Worm (Caenorhabditis elegans) whole organism, L1 larva: Measurements from ENCODE around the gene pqn-91.
"Not testable (repeated sequence)": the region's sequence is repeated elsewhere in the genome, so short reads cannot be mapped to it uniquely, and the experiment has no call there.

Experiments
- C34B4.2 ChIP-seq: sonication (generic microtip); optimal IDR thresholded peaks from 2 replicates; lab custom pipeline; 2017; ENCODE audit warnings: mild to moderate bottlenecking, missing genetic modification characterization, missing compliant biosample characterization
- ceh-8 ChIP-seq: fragments of 200-800 bp; sonication (Bioruptor generic); optimal IDR thresholded peaks from 2 replicates; lab custom pipeline; 2018; ENCODE audit warnings: mild to moderate bottlenecking, missing genetic modification characterization, moderate library complexity, missing compliant biosample characterization
- ceh-88 ChIP-seq: fragments of 200-800 bp; sonication (Bioruptor generic); IDR thresholded peaks from 2 replicates; pipeline ENCODE4 v1.3.6; 2022; ENCODE audit warnings: missing genetic modification characterization, missing compliant biosample characterization
- dpl-1 ChIP-seq, 3 experiments: fragments of 150-350 bp in 2 of 3; sonication (generic microtip) in 1 of 3; optimal IDR thresholded peaks; 2 replicates each; lab custom pipeline; 2014 to 2017; ENCODE audit warnings: missing biosample characterization in 3 of 3, missing genetic modification characterization in 3 of 3, missing genetic modification reagents in 3 of 3
- dsc-1 ChIP-seq: sonication (generic microtip); optimal IDR thresholded peaks from 2 replicates; lab custom pipeline; 2016; ENCODE audit warnings: mild to moderate bottlenecking, missing genetic modification characterization, missing compliant biosample characterization
- efl-1 ChIP-seq, 4 experiments: fragments of 150-350 bp; optimal IDR thresholded peaks in 3 of 4; peaks in 1 of 4; 1 replicate in 1 of 4; 2 replicates in 3 of 4; lab custom pipeline; 2014; ENCODE audit warnings: missing biosample characterization in 2 of 4, missing genetic modification characterization in 2 of 4, missing genetic modification reagents in 2 of 4
- elt-2 ChIP-seq: sonication (generic microtip); optimal IDR thresholded peaks from 2 replicates; lab custom pipeline; 2016; ENCODE audit warnings: missing genetic modification characterization, mild to moderate bottlenecking, inconsistent platforms, missing compliant biosample characterization, missing genetic modification reagents
- fkh-4 ChIP-seq: sonication (generic microtip); optimal IDR thresholded peaks from 2 replicates; lab custom pipeline; 2016; ENCODE audit warnings: missing compliant biosample characterization, missing genetic modification characterization, borderline replicate concordance
- grh-1 ChIP-seq: fragments of 200-800 bp; sonication (Bioruptor generic); IDR thresholded peaks from 2 replicates; pipeline ENCODE4 v1.3.6; 2022; ENCODE audit warnings: missing genetic modification reagents, missing genetic modification characterization, missing compliant biosample characterization
- hlh-4 ChIP-seq: sonication (generic microtip); optimal IDR thresholded peaks from 2 replicates; lab custom pipeline; 2016; ENCODE audit warnings: mild to moderate bottlenecking, missing genetic modification characterization, missing compliant biosample characterization
- irx-1 ChIP-seq: sonication (generic microtip); optimal IDR thresholded peaks from 2 replicates; lab custom pipeline; 2016; ENCODE audit warnings: missing genetic modification characterization, missing compliant biosample characterization
- jun-1 ChIP-seq: fragments of 150-350 bp; optimal IDR thresholded peaks from 2 replicates; lab custom pipeline; 2014; ENCODE audit warnings: missing biosample characterization, missing genetic modification reagents, missing genetic modification characterization
- lin-13 ChIP-seq: fragments of 150-350 bp; optimal IDR thresholded peaks from 2 replicates; lab custom pipeline; 2014; ENCODE audit warnings: missing biosample characterization, missing genetic modification reagents, missing genetic modification characterization
- lin-15B ChIP-seq: fragments of 150-350 bp; sonication (generic microtip); optimal IDR thresholded peaks from 3 replicates; lab custom pipeline; 2014; ENCODE audit warnings: missing biosample characterization, missing genetic modification characterization
- lin-35 ChIP-seq, 2 experiments: fragments of 150-350 bp; optimal IDR thresholded peaks; 2 replicates each; lab custom pipeline; 2014; ENCODE audit warnings: missing biosample characterization in 2 of 2, missing genetic modification characterization in 2 of 2, missing genetic modification reagents in 2 of 2
- lir-3 ChIP-seq: sonication (generic microtip); optimal IDR thresholded peaks from 2 replicates; lab custom pipeline; 2016; ENCODE audit warnings: mild to moderate bottlenecking, missing genetic modification characterization, moderate library complexity, missing compliant biosample characterization; ENCODE audit not compliant: poor library complexity
- lsy-2 ChIP-seq, 2 experiments: fragments of 150-350 bp; optimal IDR thresholded peaks; 2 replicates each; lab custom pipeline; 2014; ENCODE audit warnings: missing biosample characterization in 2 of 2, missing genetic modification characterization in 2 of 2
- mep-1 ChIP-seq: fragments of 150-350 bp; optimal IDR thresholded peaks from 2 replicates; lab custom pipeline; 2014; ENCODE audit warnings: missing biosample characterization, missing genetic modification characterization
- nhr-11 ChIP-seq: fragments of 150-350 bp; optimal IDR thresholded peaks from 2 replicates; lab custom pipeline; 2014; ENCODE audit warnings: missing biosample characterization, missing genetic modification characterization
- nhr-47 ChIP-seq: sonication (generic microtip); optimal IDR thresholded peaks from 2 replicates; lab custom pipeline; 2016; ENCODE audit warnings: mild to moderate bottlenecking, missing genetic modification characterization, moderate library complexity, missing compliant biosample characterization
- nhr-77 ChIP-seq: fragments of 150-350 bp; optimal IDR thresholded peaks from 2 replicates; lab custom pipeline; 2014; ENCODE audit warnings: missing biosample characterization, missing genetic modification characterization
- nhr-85 ChIP-seq: sonication (generic microtip); peaks from one replicate; lab custom pipeline; 2016; ENCODE audit warnings: missing genetic modification characterization, inconsistent platforms, missing compliant biosample characterization
- pag-3 ChIP-seq: sonication (generic microtip); optimal IDR thresholded peaks from 2 replicates; lab custom pipeline; 2017; ENCODE audit warnings: missing genetic modification characterization, mild to moderate bottlenecking, missing compliant biosample characterization, antibody characterized with exemption, borderline replicate concordance; ENCODE audit not compliant: insufficient read depth
- pqm-1 ChIP-seq: sonication (generic microtip); optimal IDR thresholded peaks from 3 replicates; lab custom pipeline; 2017; ENCODE audit warnings: missing biosample characterization, missing genetic modification characterization
- snpc-4 ChIP-seq: fragments of 150-350 bp; optimal IDR thresholded peaks from 2 replicates; lab custom pipeline; 2014; ENCODE audit warnings: missing biosample characterization, missing genetic modification characterization
- snu-23 ChIP-seq: sonication (generic microtip); optimal IDR thresholded peaks from 2 replicates; lab custom pipeline; 2016; ENCODE audit warnings: missing genetic modification characterization, missing compliant biosample characterization
- unc-98 ChIP-seq: fragments of 200-800 bp; sonication (Bioruptor generic); IDR thresholded peaks from 2 replicates; pipeline ENCODE4 v1.3.6; 2022; ENCODE audit warnings: missing genetic modification characterization, missing compliant biosample characterization
- ztf-11 ChIP-seq, 2 experiments: sonication (generic microtip); optimal IDR thresholded peaks; 2 replicates each; lab custom pipeline; 2016 to 2017; ENCODE audit warnings: missing genetic modification characterization in 2 of 2, missing biosample characterization in 1 of 2, missing compliant biosample characterization in 1 of 2
- ztf-4 ChIP-seq: fragments of 150-350 bp; optimal IDR thresholded peaks from 2 replicates; lab custom pipeline; 2014; ENCODE audit warnings: missing biosample characterization, missing genetic modification characterization

The pqn-91 gene

DNA sequence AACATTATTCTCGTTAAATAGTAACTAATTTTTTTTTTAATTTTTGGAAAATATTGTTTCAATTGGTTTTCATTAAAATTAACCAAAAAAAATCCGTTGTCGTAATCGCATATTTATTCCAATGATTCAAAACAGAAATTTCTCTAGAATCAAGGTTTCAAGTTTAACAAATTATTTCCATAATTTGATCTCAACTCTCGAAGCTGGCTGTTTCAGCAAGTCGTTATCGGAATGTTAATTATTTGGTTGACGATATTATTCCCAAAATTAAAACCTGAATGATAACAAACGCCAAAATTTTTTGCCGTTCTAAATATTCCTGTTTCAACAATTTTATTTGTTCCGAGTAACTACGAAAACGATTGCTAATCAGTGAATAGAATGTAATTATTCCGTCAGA is 8.3 kb downstream of the pqn-91 start:
- TF ChIP-seq lin-13 (GFP tag; lab: Kevin White, UChicago) (no peak), nhr-77 (tag; lab: Kevin White, UChicago) (no peak), lin-15B (no peak), pag-3 (no peak)

DNA sequence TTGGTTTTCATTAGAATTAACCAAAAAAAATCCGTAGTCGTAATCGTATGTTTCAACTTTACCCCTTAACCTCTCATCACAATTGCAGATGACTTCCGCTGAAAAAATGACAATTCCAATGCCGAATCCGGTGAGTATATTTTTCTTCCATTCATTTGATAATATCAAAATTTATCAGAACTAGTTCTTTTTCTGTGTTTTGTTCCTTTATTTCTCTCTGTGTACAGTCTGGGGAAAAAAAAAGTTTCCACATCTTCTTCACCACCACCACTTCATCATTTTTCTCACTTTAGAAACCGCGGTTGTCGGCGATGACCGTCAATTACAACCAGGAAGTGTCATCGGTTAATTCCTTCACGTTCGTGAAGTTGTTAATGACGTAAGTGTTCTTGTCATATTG is 10.4 kb downstream of the pqn-91 start, which contains the start of gene best-21:
TSS of gene best-21 (plus strand) at position 301 of the 400 bp plus-strand sequence.
- no peak for TF ChIP-seq grh-1 (GFP tag; lab: Robert Waterston, UW)
- no peak for TF ChIP-seq ztf-4
- no peak for TF ChIP-seq ceh-88 (GFP tag; lab: Robert Waterston, UW)
- no peak for TF ChIP-seq C34B4.2 (tag; lab: Kevin White, UChicago)
- TF ChIP-seq hlh-4 (tag; lab: Kevin White, UChicago) = no peak
- TF ChIP-seq dpl-1 (GFP tag; optimal IDR thresholded peaks at IDR 0.05; lab: Kevin White, UChicago) = no peak
- TF ChIP-seq fkh-4 (tag; lab: Kevin White, UChicago) = no peak
- TF ChIP-seq ztf-11 (tag; optimal IDR thresholded peaks at IDR 0.05; lab: Kevin White, UChicago) = no peak
- TF ChIP-seq pqm-1 = no peak
- no peak for TF ChIP-seq lir-3 (tag; lab: Kevin White, UChicago)
- no peak for TF ChIP-seq irx-1 (tag; lab: Kevin White, UChicago)
- no peak for TF ChIP-seq jun-1 (tag; lab: Kevin White, UChicago)
- TF ChIP-seq lsy-2 (tag; optimal IDR thresholded peaks at IDR 0.05; lab: Kevin White, UChicago) = no peak
- TF ChIP-seq dsc-1 (tag; lab: Kevin White, UChicago) = no peak
- TF ChIP-seq mep-1 = no peak

DNA sequence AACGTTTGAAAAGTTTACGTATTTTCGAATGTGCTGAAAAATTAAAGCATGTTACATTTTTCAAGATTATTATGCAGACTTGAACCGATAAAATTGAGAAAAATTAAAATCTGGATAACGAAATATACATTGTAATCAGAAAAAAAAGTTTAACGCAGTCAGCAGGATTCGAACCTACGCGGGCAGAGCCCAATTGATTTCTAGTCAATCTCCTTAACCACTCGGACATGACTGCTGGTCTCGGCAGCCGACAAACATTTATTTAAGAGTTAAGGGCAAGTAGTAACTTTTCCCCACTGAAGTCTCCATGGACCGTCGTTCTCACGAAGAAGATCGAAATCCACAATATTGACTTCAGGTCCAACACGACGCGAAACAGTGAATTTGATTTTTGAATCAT is 19.3 kb downstream of the pqn-91 start:
- peak; percentile 72 for TF ChIP-seq nhr-85 (tag; lab: Kevin White, UChicago)

ce11 chrIV:15311590-15311989 is 19.9 kb downstream of the pqn-91 start, which contains the start of gene Y73F8A.12:
TSS of gene Y73F8A.12 (minus strand) at chrIV:15311690.
- not testable (repeated sequence) for TF ChIP-seq pqm-1, snu-23, unc-98

DNA sequence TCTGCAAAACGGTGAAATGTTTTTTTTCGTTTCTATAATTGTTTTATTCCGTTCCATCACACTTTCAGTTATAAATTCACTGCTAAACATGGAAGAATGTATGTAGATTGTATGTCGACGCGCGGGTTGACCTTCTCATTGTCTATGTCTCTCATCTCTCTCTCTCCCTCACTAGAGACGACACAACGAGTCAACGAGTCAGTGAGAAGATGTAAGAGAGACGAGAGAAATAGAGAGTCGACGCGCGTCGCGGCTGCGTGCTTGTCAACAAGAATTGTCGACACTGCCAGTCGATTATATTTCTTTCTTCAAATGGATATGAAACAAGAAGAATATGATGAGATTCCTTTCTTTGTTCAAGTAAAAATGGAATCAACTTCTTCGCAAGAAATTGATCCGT is 20.3 kb downstream of the pqn-91 start, which contains the start of gene Y73F8A.13:
TSS of gene Y73F8A.13 (plus strand) at position 240 of the 400 bp plus-strand sequence.
- peak in 1 of 2 experiments; percentile 38 for TF ChIP-seq lin-35 (GFP tag; optimal IDR thresholded peaks at IDR 0.05; lab: Kevin White, UChicago)
- TF ChIP-seq efl-1 (optimal IDR thresholded peaks at IDR 0.05; lab: Kevin White, UChicago) = peak in 1 of 2 experiments; percentile 20
- no peak for TF ChIP-seq efl-1 (GFP tag; optimal IDR thresholded peaks at IDR 0.05 in 1 of 2; lab: Kevin White, UChicago)
- no peak for TF ChIP-seq elt-2
- TF ChIP-seq nhr-11 (tag; lab: Kevin White, UChicago) = no peak
- peak in 1 of 3 experiments; percentile 9 for TF ChIP-seq dpl-1 (GFP tag; optimal IDR thresholded peaks at IDR 0.05; lab: Kevin White, UChicago)
- peak; percentile 11 for TF ChIP-seq snu-23

DNA sequence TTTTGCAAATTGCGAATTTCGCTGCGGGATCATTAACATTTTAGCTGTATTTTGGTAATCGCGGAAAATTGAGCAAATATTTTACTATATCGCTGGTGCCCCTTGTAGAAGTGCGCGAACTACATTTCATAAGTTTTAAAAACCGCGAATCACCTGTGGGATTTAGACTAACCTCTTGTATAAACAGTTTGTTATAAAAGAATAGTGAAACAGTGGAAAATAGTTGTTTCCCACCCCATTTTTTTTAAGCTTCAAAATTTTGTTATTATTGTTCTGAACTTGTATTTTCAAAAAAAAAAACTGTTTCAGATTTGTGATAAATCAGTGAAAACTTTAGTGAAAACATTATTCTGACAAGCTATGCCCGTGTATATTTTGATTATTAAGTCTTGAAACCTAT is 23.8 kb downstream of the pqn-91 start:
- TF ChIP-seq snpc-4 (tag; lab: Kevin White, UChicago) (no peak), nhr-85 (tag; lab: Kevin White, UChicago) (peak; percentile 14), ceh-8 (GFP tag; lab: Kevin White, UChicago) (no peak)
- TF ChIP-seq, all 84 proteins: peak for 1

DNA sequence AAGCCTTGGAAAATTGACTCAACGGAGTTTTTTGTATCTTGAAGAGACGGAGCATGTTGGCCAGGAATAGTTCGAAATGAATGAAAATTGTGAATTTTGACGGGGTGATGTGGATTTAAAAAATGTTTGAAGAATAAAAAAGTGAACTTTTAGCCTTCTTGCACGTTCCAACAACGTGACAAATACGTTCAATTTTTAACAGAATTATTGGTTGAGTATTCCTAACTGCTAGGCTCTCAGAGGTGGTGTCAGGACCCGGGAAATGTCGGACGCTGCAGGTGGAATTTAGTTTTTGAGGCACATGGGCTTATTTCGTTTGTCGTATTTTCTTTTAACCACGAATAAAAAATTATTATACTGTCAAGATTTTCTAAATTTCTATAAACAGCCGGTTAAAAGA is 27.3 kb downstream of the pqn-91 start, which contains the start of gene Y73F8A.14:
TSS of gene Y73F8A.14 (minus strand) at position 101 of the 400 bp plus-strand sequence.
- not testable (repeated sequence) for TF ChIP-seq C34B4.2 (tag; lab: Kevin White, UChicago); lsy-2 (tag; optimal IDR thresholded peaks at IDR 0.05; lab: Kevin White, UChicago); nhr-47
